5 fruit fly cellular contexts compared by ENCODE assay signal in genomic region chr3L:14755046-14755643, dm6.
TF ChIP-seq lines count a peak whose summit lies in the region.

No protein-coding gene starts in this region.

TF ChIP-seq in whole organism, adult, 20 proteins besides CTCF, POLR2A, EP300 and RAD21 (continued from another document):
- peak; percentile 2 for TF ChIP-seq cic (GFP tag; optimal IDR thresholded peaks at IDR 0.05; lab: Kevin White, UChicago)

TF ChIP-seq in whole organism, embryonic, 481 proteins besides CTCF, POLR2A, EP300 and RAD21 (continued from another document and continues in another):
- TF ChIP-seq chn (GFP tag; optimal IDR thresholded peaks at IDR 0.05; lab: Kevin White, UChicago) (peak; percentile 35), sens (GFP tag; lab: Kevin White, UChicago) (peak; percentile 85), row (GFP tag; IDR thresholded peaks at IDR 0.05; lab: Robert Waterston, UW) (no peak), twi (tag; optimal IDR thresholded peaks at IDR 0.05; lab: Kevin White, UChicago) (peak; percentile 72), bsh (GFP tag; optimal IDR thresholded peaks at IDR 0.05; lab: Kevin White, UChicago) (no peak), NK7.1 (GFP tag; optimal IDR thresholded peaks at IDR 0.05; lab: Kevin White, UChicago) (no peak), dmrt11E (tag; optimal IDR thresholded peaks at IDR 0.05; lab: Kevin White, UChicago) (no peak), D (optimal IDR thresholded peaks at IDR 0.05; lab: Kevin White, UChicago) (peak; percentile 69), D (GFP tag; optimal IDR thresholded peaks at IDR 0.05; lab: Kevin White, UChicago) (no peak), CG17359 (tag; optimal IDR thresholded peaks at IDR 0.05; lab: Kevin White, UChicago) (peak; percentile 61), Scr (GFP tag; IDR thresholded peaks at IDR 0.05; lab: Robert Waterston, UW; ENCODE audit: partially characterized antibody) (0 out of 2 replicates have a peak, but pooled peaks have one; percentile 29), so (GFP tag; IDR thresholded peaks at IDR 0.05; lab: Robert Waterston, UW) (peak; percentile 56; the same call in 1 of the 3 replicates), insv (GFP tag; optimal IDR thresholded peaks at IDR 0.05; lab: Kevin White, UChicago) (peak in 1 of 2 experiments; percentile 87), ERR (GFP tag; optimal IDR thresholded peaks at IDR 0.05; lab: Kevin White, UChicago) (no peak), grn (GFP tag; optimal IDR thresholded peaks at IDR 0.05; lab: Kevin White, UChicago) (no peak), CG2116 (GFP tag; optimal IDR thresholded peaks at IDR 0.05; lab: Kevin White, UChicago) (peak; percentile 97), gcm (GFP tag; optimal IDR thresholded peaks at IDR 0.05; lab: Kevin White, UChicago) (no peak), pros (GFP tag; optimal IDR thresholded peaks at IDR 0.05; lab: Kevin White, UChicago) (peak; percentile 100), Hmx (GFP tag; optimal IDR thresholded peaks at IDR 0.05; lab: Kevin White, UChicago) (no peak), CG11695 (GFP tag; IDR thresholded peaks at IDR 0.05; lab: Robert Waterston, UW) (peak; percentile 15; the same call in 1 of the 3 replicates), grau (tag; optimal IDR thresholded peaks at IDR 0.05; lab: Kevin White, UChicago) (no peak), trh (GFP tag; optimal IDR thresholded peaks at IDR 0.05; lab: Kevin White, UChicago) (no peak), CG6813 (GFP tag; optimal IDR thresholded peaks at IDR 0.05; lab: Kevin White, UChicago) (peak; percentile 30), aop (GFP tag; IDR thresholded peaks at IDR 0.05; lab: Robert Waterston, UW) (no peak), CG2199 (GFP tag; IDR thresholded peaks at IDR 0.05; lab: Robert Waterston, UW) (0 out of 3 replicates have a peak, but pooled peaks have one; percentile 14), ftz-f1 (GFP tag; optimal IDR thresholded peaks at IDR 0.05; lab: Kevin White, UChicago) (peak; percentile 14), hb (GFP tag; IDR thresholded peaks at IDR 0.05; lab: Robert Waterston, UW; ENCODE audit: partially characterized antibody) (no peak), Hand (GFP tag; optimal IDR thresholded peaks at IDR 0.05; lab: Kevin White, UChicago) (peak; percentile 14), lbe (GFP tag; optimal IDR thresholded peaks at IDR 0.05; lab: Kevin White, UChicago) (peak; percentile 85), ci (GFP tag; IDR thresholded peaks at IDR 0.05; lab: Robert Waterston, UW) (peak; percentile 55; the same call in 1 of the 3 replicates), yki (optimal IDR thresholded peaks at IDR 0.05; lab: Kevin White, UChicago) (peak; percentile 89), vfl (GFP tag; optimal IDR thresholded peaks at IDR 0.05; lab: Kevin White, UChicago) (no peak)

TF ChIP-seq in whole organism, prepupa, 60 proteins besides CTCF, POLR2A, EP300 and RAD21 (continued from another document and continues in another):
- peak; percentile 42 for TF ChIP-seq Eip75B (GFP tag; optimal IDR thresholded peaks at IDR 0.05; lab: Kevin White, UChicago)
- no peak for TF ChIP-seq Hr4 (GFP tag; optimal IDR thresholded peaks at IDR 0.05; lab: Kevin White, UChicago)
- peak; percentile 38 for TF ChIP-seq Lpt (GFP tag; optimal IDR thresholded peaks at IDR 0.05; lab: Kevin White, UChicago)
- no peak for TF ChIP-seq dac (GFP tag; optimal IDR thresholded peaks at IDR 0.05; lab: Kevin White, UChicago)
- no peak for TF ChIP-seq Ets96B (tag; optimal IDR thresholded peaks at IDR 0.05; lab: Kevin White, UChicago)
- no peak for TF ChIP-seq Met (GFP tag; optimal IDR thresholded peaks at IDR 0.05; lab: Kevin White, UChicago)
- TF ChIP-seq CG6792 (GFP tag; optimal IDR thresholded peaks at IDR 0.05; lab: Kevin White, UChicago), result peak; percentile 5
- TF ChIP-seq CG6163 (GFP tag; IDR thresholded peaks at IDR 0.05; lab: Robert Waterston, UW), result peak; percentile 71
- TF ChIP-seq net (GFP tag; optimal IDR thresholded peaks at IDR 0.05; lab: Kevin White, UChicago), result peak; percentile 28
- TF ChIP-seq fkh (GFP tag; optimal IDR thresholded peaks at IDR 0.05; lab: Kevin White, UChicago), result peak; percentile 29
- no peak for TF ChIP-seq Blimp-1 (GFP tag; optimal IDR thresholded peaks at IDR 0.05; lab: Kevin White, UChicago)
- TF ChIP-seq CG34406 (GFP tag; optimal IDR thresholded peaks at IDR 0.05; lab: Kevin White, UChicago), result no peak
- TF ChIP-seq Sox14 (GFP tag; optimal IDR thresholded peaks at IDR 0.05; lab: Kevin White, UChicago), result peak; percentile 24
- TF ChIP-seq ss (GFP tag; optimal IDR thresholded peaks at IDR 0.05; lab: Kevin White, UChicago), result peak; percentile 74 to 80
- peak; percentile 74 for TF ChIP-seq fd85E (GFP tag; optimal IDR thresholded peaks at IDR 0.05; lab: Kevin White, UChicago)
- TF ChIP-seq CG8632 (GFP tag; optimal IDR thresholded peaks at IDR 0.05; lab: Kevin White, UChicago), result peak; percentile 4
- peak; percentile 69 for TF ChIP-seq CG9139 (GFP tag; optimal IDR thresholded peaks at IDR 0.05; lab: Kevin White, UChicago)
- TF ChIP-seq pdm3 (GFP tag; optimal IDR thresholded peaks at IDR 0.05; lab: Kevin White, UChicago), result no peak
- peak; percentile 22; the same call in 1 of the 3 replicates for TF ChIP-seq CG8119 (GFP tag; IDR thresholded peaks at IDR 0.05; lab: Robert Waterston, UW)
- no peak for TF ChIP-seq Gug (GFP tag; IDR thresholded peaks at IDR 0.05; lab: Robert Waterston, UW)
- TF ChIP-seq CG11902 (GFP tag; optimal IDR thresholded peaks at IDR 0.05; lab: Kevin White, UChicago), result no peak
- no peak for TF ChIP-seq Hr38 (GFP tag; optimal IDR thresholded peaks at IDR 0.05; lab: Kevin White, UChicago)
- TF ChIP-seq esn (GFP tag; optimal IDR thresholded peaks at IDR 0.05; lab: Kevin White, UChicago), result peak; percentile 21
- peak; percentile 63 for TF ChIP-seq CG6808 (GFP tag; optimal IDR thresholded peaks at IDR 0.05; lab: Kevin White, UChicago)
- TF ChIP-seq eg (GFP tag; IDR thresholded peaks at IDR 0.05; lab: Robert Waterston, UW), result peak; percentile 73; the same call in 2 of the 3 replicates
- TF ChIP-seq CG3919 (GFP tag; optimal IDR thresholded peaks at IDR 0.05; lab: Kevin White, UChicago), result peak; percentile 23
- TF ChIP-seq CG11294 (GFP tag; IDR thresholded peaks at IDR 0.05; lab: Robert Waterston, UW), result no peak
- TF ChIP-seq CG4318 (GFP tag; optimal IDR thresholded peaks at IDR 0.05; lab: Kevin White, UChicago), result no peak
- no peak for TF ChIP-seq Smox (GFP tag; optimal IDR thresholded peaks at IDR 0.05; lab: Kevin White, UChicago)
- TF ChIP-seq CG7368 (GFP tag; optimal IDR thresholded peaks at IDR 0.05; lab: Kevin White, UChicago), result no peak
- peak; percentile 5 for TF ChIP-seq CG11762 (GFP tag; optimal IDR thresholded peaks at IDR 0.05; lab: Kevin White, UChicago; ENCODE audit: insufficient read depth)
- TF ChIP-seq Hr39 (GFP tag; optimal IDR thresholded peaks at IDR 0.05; lab: Kevin White, UChicago), result no peak
- TF ChIP-seq Eip93F (GFP tag; optimal IDR thresholded peaks at IDR 0.05; lab: Kevin White, UChicago), result no peak
- peak; percentile 8 for TF ChIP-seq CG6854 (GFP tag; optimal IDR thresholded peaks at IDR 0.05; lab: Kevin White, UChicago)

TF ChIP-seq in whole organism, pupa, 21 proteins besides CTCF, POLR2A, EP300 and RAD21 (continued from another document):
- no peak for TF ChIP-seq CG9948 (tag; optimal IDR thresholded peaks at IDR 0.05; lab: Kevin White, UChicago)

TF ChIP-seq in whole organism, wandering third instar larva, 38 proteins besides CTCF, POLR2A, EP300 and RAD21 (continued from another document):
- TF ChIP-seq Jra (GFP tag; optimal IDR thresholded peaks at IDR 0.05; lab: Kevin White, UChicago) (peak; percentile 64), Vsx2 (GFP tag; optimal IDR thresholded peaks at IDR 0.05; lab: Kevin White, UChicago; ENCODE audit: partially characterized antibody) (peak; percentile 86), Rel (GFP tag; optimal IDR thresholded peaks at IDR 0.05; lab: Kevin White, UChicago) (peak; percentile 92), Rel (tag; optimal IDR thresholded peaks at IDR 0.05; lab: Kevin White, UChicago) (no peak), Abd-B (GFP tag; optimal IDR thresholded peaks at IDR 0.05; lab: Kevin White, UChicago) (no peak), dmrt93B (GFP tag; optimal IDR thresholded peaks at IDR 0.05; lab: Kevin White, UChicago) (no peak), Hnf4 (GFP tag; optimal IDR thresholded peaks at IDR 0.05; lab: Kevin White, UChicago) (peak; percentile 71), h (GFP tag; optimal IDR thresholded peaks at IDR 0.05; lab: Kevin White, UChicago) (peak; percentile 77), CG9705 (GFP tag; optimal IDR thresholded peaks at IDR 0.05; lab: Kevin White, UChicago) (no peak), dsf (GFP tag; optimal IDR thresholded peaks at IDR 0.05; lab: Kevin White, UChicago; ENCODE audit: borderline replicate concordance) (no peak), brk (GFP tag; optimal IDR thresholded peaks at IDR 0.05; lab: Kevin White, UChicago) (peak; percentile 36), CG32264 (GFP tag; optimal IDR thresholded peaks at IDR 0.05; lab: Kevin White, UChicago) (peak; percentile 55), tai (GFP tag; optimal IDR thresholded peaks at IDR 0.05; lab: Kevin White, UChicago) (no peak), ey (GFP tag; optimal IDR thresholded peaks at IDR 0.05; lab: Kevin White, UChicago) (no peak), OdsH (GFP tag; optimal IDR thresholded peaks at IDR 0.05; lab: Kevin White, UChicago) (no peak), psq (GFP tag; optimal IDR thresholded peaks at IDR 0.05; lab: Kevin White, UChicago) (no peak)
